Worm (Caenorhabditis elegans) whole organism, young adult: ENCODE data around the gene dhs-24.

ENCODE experiments used
- B0035.1 ChIP-seq: sonication (generic microtip); optimal IDR thresholded peaks from 2 replicates; lab custom pipeline; 2016; ENCODE audit warnings: missing genetic modification characterization, mild to moderate bottlenecking, missing compliant biosample characterization, missing genotype, missing genetic modification reagents
- B0261.1 ChIP-seq: sonication (generic microtip); optimal IDR thresholded peaks from 2 replicates; lab custom pipeline; 2016; ENCODE audit warnings: mild to moderate bottlenecking, missing genetic modification characterization, moderate library complexity, missing compliant biosample characterization
- F10E7.11 ChIP-seq: sonication (generic microtip); optimal IDR thresholded peaks from 2 replicates; lab custom pipeline; 2017; ENCODE audit warnings: mild to moderate bottlenecking, missing genetic modification characterization, moderate library complexity, missing compliant biosample characterization
- F23B12.7 ChIP-seq: sonication (generic microtip); optimal IDR thresholded peaks from 2 replicates; lab custom pipeline; 2017; ENCODE audit warnings: missing genetic modification characterization, mild to moderate bottlenecking, missing compliant biosample characterization, antibody characterized with exemption, moderate library complexity; ENCODE audit not compliant: insufficient read depth
- F49E8.2 ChIP-seq: sonication (generic microtip); optimal IDR thresholded peaks from 3 replicates; lab custom pipeline; 2017; ENCODE audit warnings: missing genetic modification characterization, mild to moderate bottlenecking, missing compliant biosample characterization, antibody characterized with exemption, moderate library complexity; ENCODE audit not compliant: insufficient read depth
- F57A8.1 ChIP-seq: fragments of 200-800 bp; sonication (Bioruptor generic); optimal IDR thresholded peaks from 2 replicates; lab custom pipeline; 2018; ENCODE audit warnings: mild to moderate bottlenecking, missing genetic modification characterization, moderate library complexity, missing compliant biosample characterization
- K11D2.4 ChIP-seq: fragments of 200-800 bp; sonication (Bioruptor generic); IDR thresholded peaks from 2 replicates; pipeline ENCODE4 v1.3.6; 2022; ENCODE audit warnings: missing genetic modification reagents, missing genetic modification characterization, missing compliant biosample characterization
- ZK185.1 ChIP-seq: sonication (generic microtip); optimal IDR thresholded peaks from 2 replicates; lab custom pipeline; 2016; ENCODE audit warnings: mild to moderate bottlenecking, missing genetic modification characterization, missing compliant biosample characterization; ENCODE audit not compliant: poor library complexity, severe bottlenecking
- akir-1 ChIP-seq: fragments of 200-800 bp; sonication (Bioruptor generic); optimal IDR thresholded peaks from 2 replicates; lab custom pipeline; 2018; ENCODE audit warnings: mild to moderate bottlenecking, missing genetic modification characterization, moderate library complexity, missing compliant biosample characterization
- athp-1 ChIP-seq: sonication (generic microtip); optimal IDR thresholded peaks from 2 replicates; lab custom pipeline; 2017; ENCODE audit warnings: mild to moderate bottlenecking, missing genetic modification characterization, missing compliant biosample characterization
- bed-2 ChIP-seq: fragments of 200-800 bp; sonication (Bioruptor generic); IDR thresholded peaks from 2 replicates; pipeline ENCODE4 v1.3.6; 2022; ENCODE audit warnings: missing genetic modification reagents, missing genetic modification characterization, missing compliant biosample characterization
- cebp-2 ChIP-seq: fragments of 200-800 bp; sonication (Bioruptor generic); IDR thresholded peaks from 2 replicates; pipeline ENCODE4 v1.3.6; 2022; ENCODE audit warnings: missing genetic modification characterization, missing compliant biosample characterization
- ceh-40 ChIP-seq: fragments of 200-800 bp; sonication (Bioruptor generic); IDR thresholded peaks from 2 replicates; pipeline ENCODE4 v1.3.6; 2022; ENCODE audit warnings: missing genetic modification characterization, missing compliant biosample characterization
- ceh-58 ChIP-seq: fragments of 200-800 bp; sonication (Bioruptor generic); IDR thresholded peaks from 2 replicates; pipeline ENCODE4 v1.3.6; 2022; ENCODE audit warnings: missing genetic modification characterization, missing compliant biosample characterization
- egl-18 ChIP-seq: fragments of 200-800 bp; sonication (Bioruptor generic); IDR thresholded peaks from 2 replicates; pipeline ENCODE4 v1.3.6; 2022; ENCODE audit warnings: missing genetic modification reagents, missing genetic modification characterization, missing compliant biosample characterization
- gei-17 ChIP-seq: fragments of 200-800 bp; sonication (Bioruptor generic); optimal IDR thresholded peaks from 2 replicates; lab custom pipeline; 2018; ENCODE audit warnings: mild to moderate bottlenecking, missing genetic modification characterization, missing compliant biosample characterization
- hlh-26 ChIP-seq: fragments of 200-800 bp; sonication (Bioruptor generic); conservative IDR thresholded peaks from 2 replicates; pipeline ENCODE4 v1.3.6; 2022; ENCODE audit warnings: missing genetic modification reagents, missing genetic modification characterization, missing compliant biosample characterization
- hmg-1.2 ChIP-seq: fragments of 200-800 bp; sonication (Bioruptor generic); IDR thresholded peaks from 2 replicates; pipeline ENCODE4 v1.3.6; 2022; ENCODE audit warnings: missing genetic modification reagents, missing genetic modification characterization, missing compliant biosample characterization
- hmg-20 ChIP-seq: fragments of 200-800 bp; sonication (Bioruptor generic); IDR thresholded peaks from 2 replicates; pipeline ENCODE4 v1.3.6; 2022; ENCODE audit warnings: missing genetic modification reagents, missing genetic modification characterization, missing compliant biosample characterization
- lin-26 ChIP-seq: fragments of 200-800 bp; sonication (Bioruptor generic); IDR thresholded peaks from 2 replicates; pipeline ENCODE4 v1.3.6; 2022; ENCODE audit warnings: missing genetic modification reagents, missing genetic modification characterization, missing compliant biosample characterization
- madf-3 ChIP-seq: fragments of 200-800 bp; sonication (Bioruptor generic); IDR thresholded peaks from 2 replicates; pipeline ENCODE4 v1.3.6; 2022; ENCODE audit warnings: missing genetic modification reagents, missing genetic modification characterization, missing compliant biosample characterization
- madf-6 ChIP-seq: fragments of 200-800 bp; sonication (Bioruptor generic); IDR thresholded peaks from 2 replicates; pipeline ENCODE4 v1.3.6; 2022; ENCODE audit warnings: missing genetic modification reagents, missing genetic modification characterization, missing compliant biosample characterization
- mcd-1 ChIP-seq: fragments of 200-800 bp; sonication (Bioruptor generic); IDR thresholded peaks from 2 replicates; pipeline ENCODE4 v1.3.6; 2022; ENCODE audit warnings: missing genetic modification reagents, missing genetic modification characterization, missing compliant biosample characterization
- rpc-1 ChIP-seq, 2 experiments: fragments of 150-350 bp in 1 of 2; sonication (generic microtip) in 1 of 2; optimal IDR thresholded peaks; 2 replicates each; lab custom pipeline; 2014 to 2018; ENCODE audit warnings: missing biosample characterization in 1 of 2, missing genetic modification characterization in 1 of 2, missing genetic modification reagents in 1 of 2, missing genotype in 1 of 2
- snpc-1.1 ChIP-seq: sonication (generic microtip); optimal IDR thresholded peaks from 2 replicates; lab custom pipeline; 2017; ENCODE audit warnings: missing genetic modification characterization, mild to moderate bottlenecking, missing compliant biosample characterization, antibody characterized with exemption, moderate library complexity, missing genotype, missing genetic modification reagents; ENCODE audit not compliant: insufficient read depth
- snpc-1.3 ChIP-seq: sonication (generic microtip); optimal IDR thresholded peaks from 2 replicates; lab custom pipeline; 2017; ENCODE audit warnings: missing genetic modification characterization, mild to moderate bottlenecking, missing compliant biosample characterization, antibody characterized with exemption, moderate library complexity, missing genotype, missing genetic modification reagents; ENCODE audit not compliant: insufficient read depth
- snpc-3.4 ChIP-seq: sonication (generic microtip); optimal IDR thresholded peaks from 2 replicates; lab custom pipeline; 2017; ENCODE audit warnings: missing genetic modification characterization, mild to moderate bottlenecking, missing compliant biosample characterization, antibody characterized with exemption, moderate library complexity, missing genotype, missing genetic modification reagents
- snpc-4 ChIP-seq, 5 experiments: fragments of 150-350 bp in 1 of 5; sonication (generic microtip) in 4 of 5; optimal IDR thresholded peaks; 2 replicates each; lab custom pipeline; 2014 to 2018; ENCODE audit warnings: missing genetic modification characterization in 5 of 5, missing biosample characterization in 3 of 5, antibody characterized with exemption in 2 of 5, mild to moderate bottlenecking in 2 of 5, missing compliant biosample characterization in 2 of 5, missing genotype in 2 of 5, moderate library complexity in 2 of 5, missing genetic modification reagents in 1 of 5
- somi-1 ChIP-seq: fragments of 200-800 bp; sonication (Bioruptor generic); optimal IDR thresholded peaks from 2 replicates; lab custom pipeline; 2018; ENCODE audit warnings: mild to moderate bottlenecking, missing genetic modification characterization, missing compliant biosample characterization
- sptf-2 ChIP-seq: fragments of 200-800 bp; sonication (Bioruptor generic); optimal IDR thresholded peaks from 2 replicates; lab custom pipeline; 2018; ENCODE audit warnings: mild to moderate bottlenecking, missing genetic modification characterization, missing compliant biosample characterization
- unc-62 ChIP-seq: fragments of 150-350 bp; optimal IDR thresholded peaks from 2 replicates; lab custom pipeline; 2014; ENCODE audit warnings: missing biosample characterization, missing genetic modification reagents, missing genetic modification characterization
- xnd-1 ChIP-seq: sonication (generic microtip); optimal IDR thresholded peaks from 2 replicates; lab custom pipeline; 2016; ENCODE audit warnings: missing genotype, missing genetic modification reagents, missing genetic modification characterization, missing compliant biosample characterization
- ztf-25 ChIP-seq: fragments of 200-800 bp; sonication (Bioruptor generic); IDR thresholded peaks from 2 replicates; pipeline ENCODE4 v1.3.6; 2022; ENCODE audit warnings: missing genetic modification reagents, missing genetic modification characterization, missing compliant biosample characterization

Gene dhs-24

ce11 chrV:19978220-19978619 lies 31.8 kb upstream of the dhs-24 start, which contains the start of gene srh-183:
TSS of gene srh-183 (minus strand) at chrV:19978320.
- TF ChIP-seq F10E7.11 (tag; lab: Kevin White, UChicago) = no peak
- no peak for TF ChIP-seq ZK185.1 (tag; lab: Kevin White, UChicago)
- TF ChIP-seq B0035.1 (tag; lab: Kevin White, UChicago) = no peak
- no peak for TF ChIP-seq snpc-1.3 (tag; lab: Kevin White, UChicago)
- TF ChIP-seq hmg-20 (GFP tag; lab: Robert Waterston, UW) = no peak
- no peak for TF ChIP-seq somi-1 (GFP tag; lab: Kevin White, UChicago)
- no peak for TF ChIP-seq egl-18 (GFP tag; lab: Robert Waterston, UW)
- no peak for TF ChIP-seq lin-26 (GFP tag; lab: Robert Waterston, UW)
- TF ChIP-seq ztf-25 = no peak
- TF ChIP-seq F57A8.1 (GFP tag; lab: Kevin White, UChicago) = no peak
- TF ChIP-seq snpc-3.4 (tag; lab: Kevin White, UChicago) = no peak
- no peak for TF ChIP-seq gei-17 (GFP tag; lab: Kevin White, UChicago)
- TF ChIP-seq K11D2.4 (GFP tag; lab: Robert Waterston, UW) = no peak
- TF ChIP-seq, all 124 proteins: peak for 0

ce11 chrV:19972984-19973383 lies 26.6 kb upstream of the dhs-24 start, which contains the start of gene srh-173:
TSS of gene srh-173 (plus strand) at chrV:19973284.
- TF ChIP-seq B0261.1 (tag; lab: Kevin White, UChicago) (no peak), ceh-40 (GFP tag; lab: Robert Waterston, UW) (no peak), F49E8.2 (tag; lab: Kevin White, UChicago) (no peak), unc-62 (GFP tag; lab: Kevin White, UChicago) (no peak), ceh-58 (GFP tag; lab: Robert Waterston, UW) (no peak), athp-1 (no peak), akir-1 (GFP tag; lab: Kevin White, UChicago) (no peak), cebp-2 (no peak)
- TF ChIP-seq, all 124 proteins: peak for 0

- TF ChIP-seq sptf-2 (GFP tag; lab: Kevin White, UChicago) (no peak), mcd-1 (GFP tag; lab: Robert Waterston, UW) (no peak), xnd-1 (no peak), bed-2 (GFP tag; lab: Robert Waterston, UW) (no peak), hmg-1.2 (GFP tag; lab: Robert Waterston, UW) (no peak), snpc-4 (GFP tag; optimal IDR thresholded peaks at IDR 0.05; lab: Kevin White, UChicago) (no peak), snpc-4 (tag; optimal IDR thresholded peaks at IDR 0.05; lab: Kevin White, UChicago) (no peak), snpc-1.3 (tag; lab: Kevin White, UChicago) (no peak), F23B12.7 (tag; lab: Kevin White, UChicago) (no peak)
These were observed 19.2 kb upstream of the dhs-24 start, which contains the start of gene srh-171 for ce11 chrV:19965626-19966025. TSS of gene srh-171 (plus strand) at chrV:19965700.

- TF ChIP-seq gei-17 (GFP tag; lab: Kevin White, UChicago) = no peak
- no peak for TF ChIP-seq snpc-1.1
- TF ChIP-seq hlh-26 (GFP tag; lab: Robert Waterston, UW) = no peak
- TF ChIP-seq madf-6 (GFP tag; lab: Robert Waterston, UW) = no peak
- TF ChIP-seq hmg-20 (GFP tag; lab: Robert Waterston, UW) = no peak
- TF ChIP-seq rpc-1 (optimal IDR thresholded peaks at IDR 0.05; lab: Kevin White, UChicago) = no peak
- no peak for TF ChIP-seq rpc-1 (tag; optimal IDR thresholded peaks at IDR 0.05; lab: Kevin White, UChicago)
- no peak for TF ChIP-seq madf-3
These were observed 15.5 kb upstream of the dhs-24 start for ce11 chrV:19961971-19962370.
